ENCODE assay signal across 3 worm cellular contexts in genomic region chrV:13373643-13374042, ce11.
TF ChIP-seq lines count a peak whose summit lies in the region.

No protein-coding gene starts in this region.

TF ChIP-seq in whole organism, L1 larva, 84 proteins besides CTCF, POLR2A, EP300 and RAD21 (continued from another document):
- peak; percentile 52 for TF ChIP-seq nhr-90 (tag; optimal IDR thresholded peaks at IDR 0.05; lab: Kevin White, UChicago; ENCODE audit: poor library complexity)
- TF ChIP-seq elt-3 (tag; optimal IDR thresholded peaks at IDR 0.05; lab: Kevin White, UChicago): peak in 4 of 6 experiments; percentile 18 to 68 (median 58)
- TF ChIP-seq lin-14 (GFP tag; optimal IDR thresholded peaks at IDR 0.05; lab: Kevin White, UChicago): peak; percentile 54
- peak in 1 of 2 experiments; percentile 39 for TF ChIP-seq lsy-2 (tag; optimal IDR thresholded peaks at IDR 0.05; lab: Kevin White, UChicago)
- peak in 1 of 3 experiments; percentile 6 for TF ChIP-seq dpl-1 (GFP tag; optimal IDR thresholded peaks at IDR 0.05; lab: Kevin White, UChicago)
- no peak for TF ChIP-seq nhr-47 (tag; optimal IDR thresholded peaks at IDR 0.05; lab: Kevin White, UChicago)
- no peak for TF ChIP-seq fos-1 (tag; optimal IDR thresholded peaks at IDR 0.05; lab: Kevin White, UChicago)
- TF ChIP-seq lin-35 (GFP tag; optimal IDR thresholded peaks at IDR 0.05; lab: Kevin White, UChicago): peak in 1 of 2 experiments; percentile 47
TF ChIP-seq in whole organism, L1 larva: peak in this region for 16.

TF ChIP-seq in whole organism, L2 larva, 48 proteins besides CTCF, POLR2A, EP300 and RAD21 (continued from another document):
- TF ChIP-seq fos-1 (tag; optimal IDR thresholded peaks at IDR 0.05; lab: Kevin White, UChicago) (peak; percentile 91), egl-27 (tag; optimal IDR thresholded peaks at IDR 0.05; lab: Kevin White, UChicago) (peak; percentile 67)

TF ChIP-seq in whole organism, L4 larva, 104 proteins besides CTCF, POLR2A, EP300 and RAD21 (continued from another document):
- TF ChIP-seq mxl-2 (GFP tag; conservative IDR thresholded peaks at IDR 0.05; lab: Robert Waterston, UW) (no peak), ama-1 (optimal IDR thresholded peaks at IDR 0.05; lab: Kevin White, UChicago) (peak; percentile 5), nhr-102 (tag; optimal IDR thresholded peaks at IDR 0.05; lab: Kevin White, UChicago) (peak; percentile 50), lsy-2 (tag; optimal IDR thresholded peaks at IDR 0.05; lab: Kevin White, UChicago) (peak in 1 of 2 experiments; percentile 26), hlh-11 (tag; optimal IDR thresholded peaks at IDR 0.05; lab: Kevin White, UChicago) (peak; percentile 88), ztf-11 (tag; optimal IDR thresholded peaks at IDR 0.05; lab: Kevin White, UChicago) (no peak), dve-1 (tag; optimal IDR thresholded peaks at IDR 0.05; lab: Kevin White, UChicago; ENCODE audit: insufficient read depth) (peak; percentile 95), dmd-8 (GFP tag; IDR thresholded peaks at IDR 0.05; lab: Robert Waterston, UW) (no peak), tra-1 (GFP tag; IDR thresholded peaks at IDR 0.05; lab: Robert Waterston, UW) (peak; percentile 58; the same call in 1 of the 2 replicates), ceh-44 (GFP tag; IDR thresholded peaks at IDR 0.05; lab: Robert Waterston, UW) (no peak), nhr-6 (tag; optimal IDR thresholded peaks at IDR 0.05; lab: Kevin White, UChicago) (peak; percentile 97)
